Worm (Caenorhabditis elegans) whole organism, young adult: ENCODE data around the gene C04E6.8.

ENCODE experiments used
- B0019.2 ChIP-seq: fragments of 200-800 bp; sonication (Bioruptor generic); conservative IDR thresholded peaks from 2 replicates; pipeline ENCODE4 v1.3.6; 2022; ENCODE audit warnings: missing genetic modification reagents, missing genetic modification characterization, missing compliant biosample characterization
- B0261.1 ChIP-seq: sonication (generic microtip); optimal IDR thresholded peaks from 2 replicates; lab custom pipeline; 2016; ENCODE audit warnings: mild to moderate bottlenecking, missing genetic modification characterization, moderate library complexity, missing compliant biosample characterization
- D2030.7 ChIP-seq: fragments of 200-800 bp; sonication (Bioruptor generic); IDR thresholded peaks from 2 replicates; pipeline ENCODE4 v1.3.6; 2022; ENCODE audit warnings: missing genetic modification reagents, missing genetic modification characterization, missing compliant biosample characterization
- F49E8.2 ChIP-seq: sonication (generic microtip); optimal IDR thresholded peaks from 3 replicates; lab custom pipeline; 2017; ENCODE audit warnings: missing genetic modification characterization, mild to moderate bottlenecking, missing compliant biosample characterization, antibody characterized with exemption, moderate library complexity; ENCODE audit not compliant: insufficient read depth
- F57A8.1 ChIP-seq: fragments of 200-800 bp; sonication (Bioruptor generic); optimal IDR thresholded peaks from 2 replicates; lab custom pipeline; 2018; ENCODE audit warnings: mild to moderate bottlenecking, missing genetic modification characterization, moderate library complexity, missing compliant biosample characterization
- T07F8.4 ChIP-seq: sonication (generic microtip); optimal IDR thresholded peaks from 2 replicates; lab custom pipeline; 2016; ENCODE audit warnings: mild to moderate bottlenecking, missing genetic modification characterization, moderate library complexity, missing compliant biosample characterization
- Y53F4B.3 ChIP-seq: fragments of 200-800 bp; sonication (Bioruptor generic); IDR thresholded peaks from 2 replicates; pipeline ENCODE4 v1.3.6; 2022; ENCODE audit warnings: missing genetic modification reagents, missing genetic modification characterization, missing compliant biosample characterization
- Y67H2A.10 ChIP-seq: fragments of 200-800 bp; sonication (Bioruptor generic); conservative IDR thresholded peaks from 2 replicates; pipeline ENCODE4 v1.3.6; 2022; ENCODE audit warnings: missing genetic modification reagents, missing genetic modification characterization, missing compliant biosample characterization
- Y95B8A.8 ChIP-seq: fragments of 200-800 bp; sonication (Bioruptor generic); IDR thresholded peaks from 2 replicates; pipeline ENCODE4 v1.3.6; 2022; ENCODE audit warnings: missing genetic modification reagents, missing genetic modification characterization, missing compliant biosample characterization
- aptf-2 ChIP-seq: fragments of 200-800 bp; sonication (Bioruptor generic); conservative IDR thresholded peaks from 2 replicates; pipeline ENCODE4 v1.3.6; 2022; ENCODE audit warnings: missing genetic modification reagents, missing genetic modification characterization, missing compliant biosample characterization
- atf-7 ChIP-seq: sonication (generic microtip); optimal IDR thresholded peaks from 2 replicates; lab custom pipeline; 2017; ENCODE audit warnings: mild to moderate bottlenecking, missing genetic modification characterization, missing compliant biosample characterization
- attf-5 ChIP-seq: fragments of 200-800 bp; sonication (Bioruptor generic); optimal IDR thresholded peaks from 2 replicates; lab custom pipeline; 2018; ENCODE audit warnings: mild to moderate bottlenecking, missing genetic modification characterization, missing compliant biosample characterization
- bed-1 ChIP-seq: fragments of 200-800 bp; sonication (Bioruptor generic); IDR thresholded peaks from 2 replicates; pipeline ENCODE4 v1.3.6; 2022; ENCODE audit warnings: missing genetic modification reagents, missing genetic modification characterization, missing compliant biosample characterization
- chd-7 ChIP-seq: sonication (generic microtip); optimal IDR thresholded peaks from 2 replicates; lab custom pipeline; 2016; ENCODE audit warnings: mild to moderate bottlenecking, missing genetic modification characterization, moderate library complexity, missing compliant biosample characterization
- dpl-1 ChIP-seq: fragments of 150-350 bp; optimal IDR thresholded peaks from 2 replicates; lab custom pipeline; 2014; ENCODE audit warnings: missing biosample characterization, missing genetic modification reagents, missing genetic modification characterization
- egl-18 ChIP-seq: fragments of 200-800 bp; sonication (Bioruptor generic); IDR thresholded peaks from 2 replicates; pipeline ENCODE4 v1.3.6; 2022; ENCODE audit warnings: missing genetic modification reagents, missing genetic modification characterization, missing compliant biosample characterization
- egl-44 ChIP-seq: fragments of 200-800 bp; sonication (Bioruptor generic); IDR thresholded peaks from 2 replicates; pipeline ENCODE4 v1.3.6; 2022; ENCODE audit warnings: missing genetic modification reagents, missing genetic modification characterization, missing compliant biosample characterization
- egrh-3 ChIP-seq: fragments of 200-800 bp; sonication (Bioruptor generic); IDR thresholded peaks from 2 replicates; pipeline ENCODE4 v1.3.6; 2022; ENCODE audit warnings: missing genetic modification reagents, missing genetic modification characterization, missing compliant biosample characterization
- ekl-4 ChIP-seq: fragments of 200-800 bp; sonication (Bioruptor generic); IDR thresholded peaks from 2 replicates; pipeline ENCODE4 v1.3.6; 2022; ENCODE audit warnings: missing genetic modification reagents, missing genetic modification characterization, missing compliant biosample characterization
- hlh-12 ChIP-seq: sonication (generic microtip); optimal IDR thresholded peaks from 2 replicates; lab custom pipeline; 2016; ENCODE audit warnings: missing genetic modification characterization, missing compliant biosample characterization
- hlh-26 ChIP-seq: fragments of 200-800 bp; sonication (Bioruptor generic); conservative IDR thresholded peaks from 2 replicates; pipeline ENCODE4 v1.3.6; 2022; ENCODE audit warnings: missing genetic modification reagents, missing genetic modification characterization, missing compliant biosample characterization
- hsf-1 ChIP-seq: fragments of 200-800 bp; sonication (Bioruptor generic); IDR thresholded peaks from 2 replicates; pipeline ENCODE4 v1.3.6; 2022; ENCODE audit warnings: missing genetic modification reagents, missing genetic modification characterization, missing compliant biosample characterization
- lin-26 ChIP-seq: fragments of 200-800 bp; sonication (Bioruptor generic); IDR thresholded peaks from 2 replicates; pipeline ENCODE4 v1.3.6; 2022; ENCODE audit warnings: missing genetic modification reagents, missing genetic modification characterization, missing compliant biosample characterization
- lin-35 ChIP-seq, 3 experiments: fragments of 150-350 bp in 2 of 3; sonication (generic microtip) in 1 of 3; optimal IDR thresholded peaks; 2 replicates each; lab custom pipeline; 2014 to 2018; ENCODE audit warnings: missing biosample characterization in 3 of 3, missing genetic modification characterization in 3 of 3, missing genetic modification reagents in 3 of 3
- lin-54 ChIP-seq: fragments of 200-800 bp; sonication (Bioruptor generic); optimal IDR thresholded peaks from 2 replicates; lab custom pipeline; 2018; ENCODE audit warnings: mild to moderate bottlenecking, missing genetic modification characterization, missing compliant biosample characterization
- lsl-1 ChIP-seq: fragments of 200-800 bp; sonication (Bioruptor generic); optimal IDR thresholded peaks from 2 replicates; lab custom pipeline; 2018; ENCODE audit warnings: mild to moderate bottlenecking, missing genetic modification characterization, moderate library complexity, missing compliant biosample characterization
- madf-10 ChIP-seq: sonication (generic microtip); optimal IDR thresholded peaks from 2 replicates; lab custom pipeline; 2016; ENCODE audit warnings: mild to moderate bottlenecking, missing genetic modification characterization, missing compliant biosample characterization
- madf-3 ChIP-seq: fragments of 200-800 bp; sonication (Bioruptor generic); IDR thresholded peaks from 2 replicates; pipeline ENCODE4 v1.3.6; 2022; ENCODE audit warnings: missing genetic modification reagents, missing genetic modification characterization, missing compliant biosample characterization
- madf-6 ChIP-seq: fragments of 200-800 bp; sonication (Bioruptor generic); IDR thresholded peaks from 2 replicates; pipeline ENCODE4 v1.3.6; 2022; ENCODE audit warnings: missing genetic modification reagents, missing genetic modification characterization, missing compliant biosample characterization
- madf-8 ChIP-seq: fragments of 200-800 bp; sonication (Bioruptor generic); conservative IDR thresholded peaks from 2 replicates; pipeline ENCODE4 v1.3.6; 2022; ENCODE audit warnings: missing genetic modification reagents, missing genetic modification characterization, missing compliant biosample characterization
- mcd-1 ChIP-seq: fragments of 200-800 bp; sonication (Bioruptor generic); IDR thresholded peaks from 2 replicates; pipeline ENCODE4 v1.3.6; 2022; ENCODE audit warnings: missing genetic modification reagents, missing genetic modification characterization, missing compliant biosample characterization
- mel-28 ChIP-seq: sonication (generic microtip); optimal IDR thresholded peaks from 2 replicates; lab custom pipeline; 2016; ENCODE audit warnings: borderline replicate concordance, mild to moderate bottlenecking, missing genetic modification characterization, missing compliant biosample characterization
- mes-4 ChIP-seq: sonication (generic microtip); optimal IDR thresholded peaks from 2 replicates; lab custom pipeline; 2016; ENCODE audit warnings: missing genotype, missing genetic modification characterization, missing compliant biosample characterization
- nfyb-1 ChIP-seq: fragments of 200-800 bp; sonication (Bioruptor generic); IDR thresholded peaks from 2 replicates; pipeline ENCODE4 v1.3.6; 2022; ENCODE audit warnings: missing genetic modification reagents, missing genetic modification characterization, missing compliant biosample characterization
- nhr-179 ChIP-seq: sonication (generic microtip); optimal IDR thresholded peaks from 2 replicates; lab custom pipeline; 2016; ENCODE audit warnings: mild to moderate bottlenecking, missing genetic modification characterization, missing compliant biosample characterization
- tbx-9 ChIP-seq: sonication (generic microtip); optimal IDR thresholded peaks from 2 replicates; lab custom pipeline; 2016; ENCODE audit warnings: borderline replicate concordance, missing genetic modification characterization, inconsistent platforms, missing compliant biosample characterization
- unc-62 ChIP-seq: fragments of 150-350 bp; optimal IDR thresholded peaks from 2 replicates; lab custom pipeline; 2014; ENCODE audit warnings: missing biosample characterization, missing genetic modification reagents, missing genetic modification characterization
- zim-3 ChIP-seq: sonication (generic microtip); optimal IDR thresholded peaks from 2 replicates; lab custom pipeline; 2017; ENCODE audit warnings: mild to moderate bottlenecking, missing genetic modification characterization, moderate library complexity, missing compliant biosample characterization

The C04E6.8 gene

DNA sequence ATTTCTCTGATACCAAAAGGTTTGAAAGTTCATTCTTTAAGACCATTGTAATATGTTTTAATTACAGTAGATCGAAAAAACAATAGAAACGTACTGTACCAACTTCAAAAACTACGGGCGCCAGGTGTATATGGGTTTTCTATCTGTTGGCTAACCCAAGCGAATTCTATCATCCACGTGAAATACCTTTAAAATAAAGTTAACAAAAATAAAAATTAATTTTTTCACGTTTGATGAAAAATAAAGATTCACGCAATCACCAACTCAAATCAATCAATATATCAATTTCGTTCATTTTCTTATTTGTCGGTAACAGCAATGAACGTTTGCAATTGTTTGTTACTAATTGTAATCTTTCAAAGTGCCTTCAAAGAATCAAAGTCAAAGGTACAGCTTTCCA is 23.5 kb upstream of the C04E6.8 start, which contains the start of gene C04E6.4:
Gene C04E6.4 (plus strand): TSS at position 301 of the 400 bp plus-strand sequence.
- TF ChIP-seq Y67H2A.10 = no peak
- TF ChIP-seq chd-7 (tag; lab: Kevin White, UChicago) = no peak
- TF ChIP-seq madf-8 (GFP tag; lab: Robert Waterston, UW) = no peak
- TF ChIP-seq mcd-1 (GFP tag; lab: Robert Waterston, UW) = no peak

- TF ChIP-seq zim-3 (tag; lab: Kevin White, UChicago) = no peak
These were observed 22.6 kb upstream of the C04E6.8 start, which contains the start of gene srd-15 for ce11 chrV:5906252-5906651. TSS of gene srd-15 (minus strand) at chrV:5906352.

ce11 chrV:5901833-5902232 is 18.2 kb upstream of the C04E6.8 start, which contains the start of gene C04E6.5:
TSS of gene C04E6.5 (plus strand) at chrV:5902133.
- TF ChIP-seq hlh-12 (tag; lab: Kevin White, UChicago) (no peak), nfyb-1 (no peak), egrh-3 (no peak), B0019.2 (GFP tag; lab: Robert Waterston, UW) (no peak), F57A8.1 (GFP tag; lab: Kevin White, UChicago) (no peak), madf-6 (GFP tag; lab: Robert Waterston, UW) (no peak), lin-54 (no peak), lin-26 (GFP tag; lab: Robert Waterston, UW) (no peak), mel-28 (tag; lab: Kevin White, UChicago) (no peak), hsf-1 (GFP tag; lab: Robert Waterston, UW) (no peak), nhr-179 (tag; lab: Kevin White, UChicago) (no peak), unc-62 (no peak), bed-1 (GFP tag; lab: Robert Waterston, UW) (no peak), Y67H2A.10 (no peak), Y53F4B.3 (no peak), egl-18 (GFP tag; lab: Robert Waterston, UW) (no peak), T07F8.4 (no peak), hlh-26 (GFP tag; lab: Robert Waterston, UW) (no peak), ekl-4 (no peak), madf-3 (no peak)
- TF ChIP-seq, all 124 proteins: peak for 0

- TF ChIP-seq lin-35 (GFP tag; optimal IDR thresholded peaks at IDR 0.05; lab: Kevin White, UChicago) (no peak), B0261.1 (tag; lab: Kevin White, UChicago) (no peak), aptf-2 (GFP tag; lab: Robert Waterston, UW) (no peak), mes-4 (tag; lab: Kevin White, UChicago) (no peak), unc-62 (no peak), attf-5 (GFP tag; lab: Kevin White, UChicago) (no peak), tbx-9 (tag; lab: Kevin White, UChicago) (no peak), atf-7 (tag; lab: Kevin White, UChicago) (no peak), egl-44 (GFP tag; lab: Robert Waterston, UW) (no peak), Y95B8A.8 (no peak), ekl-4 (no peak), madf-10 (tag; lab: Kevin White, UChicago) (no peak), D2030.7 (no peak), lsl-1 (GFP tag; lab: Kevin White, UChicago) (no peak), dpl-1 (GFP tag; lab: Kevin White, UChicago) (no peak), F49E8.2 (tag; lab: Kevin White, UChicago) (no peak)
These were observed 16.3 kb upstream of the C04E6.8 start, which contains the start of gene srd-16 for ce11 chrV:5899940-5900339. TSS of gene srd-16 (minus strand) at chrV:5900040.
